Worm (Caenorhabditis elegans) whole organism, L1 larva: ENCODE results near the gene myrf-2.
A peak's percentile ranks its signal among the peaks of the same experiment; 100 is the strongest.

Source experiments
- C04F5.9 ChIP-seq: sonication (generic microtip); optimal IDR thresholded peaks from 2 replicates; lab custom pipeline; 2016; ENCODE audit warnings: missing genetic modification characterization, missing compliant biosample characterization
- aha-1 ChIP-seq: fragments of 150-350 bp; optimal IDR thresholded peaks from 2 replicates; lab custom pipeline; 2014; ENCODE audit warnings: missing biosample characterization, missing genetic modification characterization
- alr-1 ChIP-seq: fragments of 200-800 bp; sonication (Bioruptor generic); optimal IDR thresholded peaks from 2 replicates; lab custom pipeline; 2018; ENCODE audit warnings: borderline replicate concordance, mild to moderate bottlenecking, missing genetic modification characterization, missing compliant biosample characterization
- blmp-1 ChIP-seq: fragments of 150-350 bp; optimal IDR thresholded peaks from 2 replicates; lab custom pipeline; 2014; ENCODE audit warnings: missing biosample characterization, missing genetic modification characterization
- ceh-63 ChIP-seq: fragments of 200-800 bp; sonication (Bioruptor generic); optimal IDR thresholded peaks from 2 replicates; lab custom pipeline; 2018; ENCODE audit warnings: mild to moderate bottlenecking, missing genetic modification characterization, missing compliant biosample characterization
- ceh-8 ChIP-seq: fragments of 200-800 bp; sonication (Bioruptor generic); optimal IDR thresholded peaks from 2 replicates; lab custom pipeline; 2018; ENCODE audit warnings: mild to moderate bottlenecking, missing genetic modification characterization, moderate library complexity, missing compliant biosample characterization
- ceh-82 ChIP-seq, 3 experiments: fragments of 150-350 bp in 1 of 3; sonication (generic microtip) in 2 of 3; optimal IDR thresholded peaks; 2 replicates each; lab custom pipeline; 2014 to 2017; ENCODE audit warnings: missing biosample characterization in 3 of 3, missing genetic modification characterization in 3 of 3
- ceh-88 ChIP-seq: fragments of 200-800 bp; sonication (Bioruptor generic); IDR thresholded peaks from 2 replicates; pipeline ENCODE4 v1.3.6; 2022; ENCODE audit warnings: missing genetic modification characterization, missing compliant biosample characterization
- dpl-1 ChIP-seq, 3 experiments: fragments of 150-350 bp in 2 of 3; sonication (generic microtip) in 1 of 3; optimal IDR thresholded peaks; 2 replicates each; lab custom pipeline; 2014 to 2017; ENCODE audit warnings: missing biosample characterization in 3 of 3, missing genetic modification characterization in 3 of 3, missing genetic modification reagents in 3 of 3
- dsc-1 ChIP-seq: sonication (generic microtip); optimal IDR thresholded peaks from 2 replicates; lab custom pipeline; 2016; ENCODE audit warnings: mild to moderate bottlenecking, missing genetic modification characterization, missing compliant biosample characterization
- efl-1 ChIP-seq, 4 experiments: fragments of 150-350 bp; optimal IDR thresholded peaks in 3 of 4; peaks in 1 of 4; 1 replicate in 1 of 4; 2 replicates in 3 of 4; lab custom pipeline; 2014; ENCODE audit warnings: missing biosample characterization in 2 of 4, missing genetic modification characterization in 2 of 4, missing genetic modification reagents in 2 of 4
- egl-27 ChIP-seq, 2 experiments: fragments of 150-350 bp in 1 of 2; sonication (generic microtip); optimal IDR thresholded peaks; 3 replicates each; lab custom pipeline; 2017 to 2018; ENCODE audit warnings: missing biosample characterization in 2 of 2, missing genetic modification characterization in 2 of 2, missing genetic modification reagents in 2 of 2
- elt-3 ChIP-seq, 6 experiments: fragments of 150-350 bp in 1 of 6; sonication (generic microtip); optimal IDR thresholded peaks; 2 replicates each; lab custom pipeline; 2017 to 2018; ENCODE audit warnings: missing biosample characterization in 6 of 6, missing genetic modification characterization in 6 of 6, inconsistent platforms in 1 of 6
- fkh-10 ChIP-seq: sonication (generic microtip); optimal IDR thresholded peaks from 2 replicates; lab custom pipeline; 2017; ENCODE audit warnings: missing biosample characterization, missing genetic modification reagents, missing genetic modification characterization
- fkh-8 ChIP-seq: sonication (generic microtip); optimal IDR thresholded peaks from 2 replicates; lab custom pipeline; 2016; ENCODE audit warnings: mild to moderate bottlenecking, missing genetic modification characterization, missing compliant biosample characterization
- fos-1 ChIP-seq: fragments of 150-350 bp; optimal IDR thresholded peaks from 2 replicates; lab custom pipeline; 2014; ENCODE audit warnings: missing biosample characterization, missing genetic modification characterization
- grh-1 ChIP-seq: fragments of 200-800 bp; sonication (Bioruptor generic); IDR thresholded peaks from 2 replicates; pipeline ENCODE4 v1.3.6; 2022; ENCODE audit warnings: missing genetic modification reagents, missing genetic modification characterization, missing compliant biosample characterization
- hlh-4 ChIP-seq: sonication (generic microtip); optimal IDR thresholded peaks from 2 replicates; lab custom pipeline; 2016; ENCODE audit warnings: mild to moderate bottlenecking, missing genetic modification characterization, missing compliant biosample characterization
- irx-1 ChIP-seq: sonication (generic microtip); optimal IDR thresholded peaks from 2 replicates; lab custom pipeline; 2016; ENCODE audit warnings: missing genetic modification characterization, missing compliant biosample characterization
- isw-1 ChIP-seq: fragments of 200-800 bp; sonication (Bioruptor generic); IDR thresholded peaks from 2 replicates; pipeline ENCODE4 v1.3.6; 2022; ENCODE audit warnings: missing genetic modification characterization, missing compliant biosample characterization
- jun-1 ChIP-seq: fragments of 150-350 bp; optimal IDR thresholded peaks from 2 replicates; lab custom pipeline; 2014; ENCODE audit warnings: missing biosample characterization, missing genetic modification reagents, missing genetic modification characterization
- lin-13 ChIP-seq: fragments of 150-350 bp; optimal IDR thresholded peaks from 2 replicates; lab custom pipeline; 2014; ENCODE audit warnings: missing biosample characterization, missing genetic modification reagents, missing genetic modification characterization
- lin-14 ChIP-seq: fragments of 200-800 bp; sonication (Bioruptor generic); optimal IDR thresholded peaks from 2 replicates; lab custom pipeline; 2018; ENCODE audit warnings: mild to moderate bottlenecking, missing genetic modification characterization, moderate library complexity, missing compliant biosample characterization
- lin-15B ChIP-seq: fragments of 150-350 bp; sonication (generic microtip); optimal IDR thresholded peaks from 3 replicates; lab custom pipeline; 2014; ENCODE audit warnings: missing biosample characterization, missing genetic modification characterization
- lin-35 ChIP-seq, 2 experiments: fragments of 150-350 bp; optimal IDR thresholded peaks; 2 replicates each; lab custom pipeline; 2014; ENCODE audit warnings: missing biosample characterization in 2 of 2, missing genetic modification characterization in 2 of 2, missing genetic modification reagents in 2 of 2
- lir-3 ChIP-seq: sonication (generic microtip); optimal IDR thresholded peaks from 2 replicates; lab custom pipeline; 2016; ENCODE audit warnings: mild to moderate bottlenecking, missing genetic modification characterization, moderate library complexity, missing compliant biosample characterization; ENCODE audit not compliant: poor library complexity
- lsy-2 ChIP-seq, 2 experiments: fragments of 150-350 bp; optimal IDR thresholded peaks; 2 replicates each; lab custom pipeline; 2014; ENCODE audit warnings: missing biosample characterization in 2 of 2, missing genetic modification characterization in 2 of 2
- mep-1 ChIP-seq: fragments of 150-350 bp; optimal IDR thresholded peaks from 2 replicates; lab custom pipeline; 2014; ENCODE audit warnings: missing biosample characterization, missing genetic modification characterization
- nhr-11 ChIP-seq: fragments of 150-350 bp; optimal IDR thresholded peaks from 2 replicates; lab custom pipeline; 2014; ENCODE audit warnings: missing biosample characterization, missing genetic modification characterization
- nhr-12 ChIP-seq: sonication (generic microtip); optimal IDR thresholded peaks from 2 replicates; lab custom pipeline; 2017; ENCODE audit warnings: missing biosample characterization, missing genetic modification characterization
- nhr-19 ChIP-seq: fragments of 200-800 bp; sonication (Bioruptor generic); conservative IDR thresholded peaks from 2 replicates; pipeline ENCODE4 v1.3.6; 2022; ENCODE audit warnings: missing genetic modification characterization, missing compliant biosample characterization
- nhr-20 ChIP-seq: sonication (generic microtip); optimal IDR thresholded peaks from 2 replicates; lab custom pipeline; 2016; ENCODE audit warnings: mild to moderate bottlenecking, missing genetic modification characterization, missing compliant biosample characterization
- nhr-237 ChIP-seq: fragments of 150-350 bp; optimal IDR thresholded peaks from 2 replicates; lab custom pipeline; 2014; ENCODE audit warnings: missing biosample characterization, missing genetic modification characterization
- nhr-47 ChIP-seq: sonication (generic microtip); optimal IDR thresholded peaks from 2 replicates; lab custom pipeline; 2016; ENCODE audit warnings: mild to moderate bottlenecking, missing genetic modification characterization, moderate library complexity, missing compliant biosample characterization
- nhr-85 ChIP-seq: sonication (generic microtip); peaks from one replicate; lab custom pipeline; 2016; ENCODE audit warnings: missing genetic modification characterization, inconsistent platforms, missing compliant biosample characterization
- pag-3 ChIP-seq: sonication (generic microtip); optimal IDR thresholded peaks from 2 replicates; lab custom pipeline; 2017; ENCODE audit warnings: missing genetic modification characterization, mild to moderate bottlenecking, missing compliant biosample characterization, antibody characterized with exemption, borderline replicate concordance; ENCODE audit not compliant: insufficient read depth
- rnt-1 ChIP-seq: sonication (generic microtip); optimal IDR thresholded peaks from 2 replicates; lab custom pipeline; 2016; ENCODE audit warnings: mild to moderate bottlenecking, missing genetic modification characterization, moderate library complexity, missing compliant biosample characterization
- skn-1 ChIP-seq: fragments of 150-350 bp; optimal IDR thresholded peaks from 2 replicates; lab custom pipeline; 2014; ENCODE audit warnings: missing biosample characterization, missing genetic modification characterization
- snu-23 ChIP-seq: sonication (generic microtip); optimal IDR thresholded peaks from 2 replicates; lab custom pipeline; 2016; ENCODE audit warnings: missing genetic modification characterization, missing compliant biosample characterization
- sox-4 ChIP-seq: sonication (generic microtip); optimal IDR thresholded peaks from 2 replicates; lab custom pipeline; 2016; ENCODE audit warnings: missing genetic modification characterization, missing compliant biosample characterization
- sptf-1 ChIP-seq: fragments of 150-350 bp; optimal IDR thresholded peaks from 2 replicates; lab custom pipeline; 2014; ENCODE audit warnings: missing biosample characterization, missing genetic modification characterization
- swsn-7 ChIP-seq: sonication (generic microtip); optimal IDR thresholded peaks from 2 replicates; lab custom pipeline; 2016; ENCODE audit warnings: missing genetic modification characterization, missing compliant biosample characterization
- unc-86 ChIP-seq: sonication (generic microtip); optimal IDR thresholded peaks from 2 replicates; lab custom pipeline; 2016; ENCODE audit warnings: missing genetic modification characterization, missing compliant biosample characterization
- xbp-1 ChIP-seq: sonication (generic microtip); optimal IDR thresholded peaks from 2 replicates; lab custom pipeline; 2016; ENCODE audit warnings: missing genetic modification characterization, missing compliant biosample characterization
- ztf-11 ChIP-seq, 2 experiments: sonication (generic microtip); optimal IDR thresholded peaks; 2 replicates each; lab custom pipeline; 2016 to 2017; ENCODE audit warnings: missing genetic modification characterization in 2 of 2, missing biosample characterization in 1 of 2, missing compliant biosample characterization in 1 of 2

The myrf-2 gene

DNA sequence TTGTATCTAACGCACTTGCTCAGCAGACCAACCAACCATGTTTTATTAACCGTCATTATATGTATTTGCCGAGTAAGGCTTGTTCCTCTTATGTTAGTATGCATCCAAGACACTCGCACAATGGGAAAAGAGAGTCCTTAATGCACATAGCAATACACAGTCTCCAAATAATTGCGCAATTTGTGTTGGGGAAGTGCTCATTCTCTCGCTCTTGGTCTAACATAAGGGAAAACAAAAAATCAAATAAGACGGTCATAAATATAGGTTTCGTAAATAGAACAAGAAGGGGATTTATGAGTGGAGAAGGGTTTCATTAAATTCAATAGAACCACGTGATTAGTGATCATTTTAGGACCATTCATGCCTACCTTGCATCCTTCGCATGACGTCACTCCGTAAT lies 9.3 kb upstream of the myrf-2 start:
- TF ChIP-seq ceh-82 (tag; optimal IDR thresholded peaks at IDR 0.05; lab: Kevin White, UChicago) = no peak
- no peak for TF ChIP-seq skn-1
- TF ChIP-seq isw-1 (GFP tag; lab: Robert Waterston, UW) = no peak
- no peak for TF ChIP-seq dsc-1 (tag; lab: Kevin White, UChicago)
- no peak for TF ChIP-seq lsy-2 (tag; optimal IDR thresholded peaks at IDR 0.05; lab: Kevin White, UChicago)
- no peak for TF ChIP-seq C04F5.9 (tag; lab: Kevin White, UChicago)
- TF ChIP-seq nhr-20 (tag; lab: Kevin White, UChicago) = no peak
- no peak for TF ChIP-seq ceh-88 (GFP tag; lab: Robert Waterston, UW)
- no peak for TF ChIP-seq grh-1 (GFP tag; lab: Robert Waterston, UW)

DNA sequence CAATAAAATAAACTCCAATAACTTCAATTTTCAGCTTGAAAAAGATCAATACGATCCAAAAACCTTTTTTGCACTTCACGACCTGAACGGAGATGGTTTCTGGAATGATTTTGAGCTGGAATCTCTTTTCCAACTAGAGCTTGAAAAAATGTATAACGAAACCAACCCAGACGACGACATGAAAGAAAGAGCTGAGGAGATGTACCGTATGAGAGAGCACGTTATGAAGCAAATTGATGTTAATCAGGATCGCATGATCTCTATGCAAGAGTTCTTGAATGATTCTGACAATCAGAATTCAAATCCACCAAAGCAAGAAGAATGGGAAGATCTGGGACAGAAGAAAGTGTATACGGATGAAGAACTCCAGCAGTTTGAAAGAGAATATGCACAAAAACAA lies 5.0 kb upstream of the myrf-2 start:
- no peak for TF ChIP-seq efl-1 (optimal IDR thresholded peaks at IDR 0.05; lab: Kevin White, UChicago)
- TF ChIP-seq efl-1 (GFP tag; optimal IDR thresholded peaks at IDR 0.05 in 1 of 2; lab: Kevin White, UChicago) = peak in 1 of 2 experiments; percentile 74
- peak; percentile 18 for TF ChIP-seq nhr-85 (tag; lab: Kevin White, UChicago)
- TF ChIP-seq ceh-8 (GFP tag; lab: Kevin White, UChicago) = no peak

DNA sequence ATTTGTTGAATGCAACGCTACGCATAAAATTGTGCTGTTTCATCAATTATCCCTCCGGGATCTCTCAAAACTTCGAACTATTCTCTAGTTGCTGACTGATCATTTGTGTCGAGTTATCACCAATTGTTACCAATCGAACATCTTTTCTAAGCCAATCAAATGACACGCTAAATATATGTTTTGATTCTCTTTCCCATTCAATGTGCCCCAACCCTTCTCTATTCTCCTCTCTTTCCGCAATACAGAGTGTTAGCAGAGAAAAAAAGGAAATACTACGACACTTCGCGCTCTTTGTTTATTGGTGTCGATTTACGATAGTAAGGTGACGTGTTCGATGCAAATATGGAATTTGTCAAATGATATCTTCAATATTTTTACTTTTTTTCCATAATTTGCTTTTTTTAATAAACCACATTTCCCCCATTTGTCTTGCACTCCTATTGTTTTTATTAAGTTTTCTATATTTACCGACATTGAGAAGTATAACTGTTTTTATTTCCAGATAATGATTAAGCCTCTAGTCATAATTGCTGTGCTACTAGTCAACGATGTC lies 3.1 kb upstream of the myrf-2 start, which contains the start of gene nucb-1:
Gene nucb-1, plus strand, starts transcription at position 503 of the 553 bp plus-strand sequence.
- TF ChIP-seq lin-35 (GFP tag; optimal IDR thresholded peaks at IDR 0.05; lab: Kevin White, UChicago) = peak; percentile 64 to 86
- peak; percentile 55 for TF ChIP-seq lin-15B
- TF ChIP-seq jun-1 (tag; lab: Kevin White, UChicago) = peak; percentile 49
- TF ChIP-seq nhr-19 (GFP tag; lab: Robert Waterston, UW) = peak; percentile 74
- peak in 1 of 2 experiments; percentile 17 for TF ChIP-seq ztf-11 (tag; optimal IDR thresholded peaks at IDR 0.05; lab: Kevin White, UChicago)
- TF ChIP-seq ceh-88 (GFP tag; lab: Robert Waterston, UW) = no peak
- TF ChIP-seq mep-1 (tag; lab: Kevin White, UChicago) = peak; percentile 79
- TF ChIP-seq fos-1 (tag; lab: Kevin White, UChicago) = peak; percentile 79
- peak; percentile 77 to 92 for TF ChIP-seq lsy-2 (tag; optimal IDR thresholded peaks at IDR 0.05; lab: Kevin White, UChicago)
- TF ChIP-seq rnt-1 (tag; lab: Kevin White, UChicago) = peak; percentile 85
- peak; percentile 17 for TF ChIP-seq ceh-8 (GFP tag; lab: Kevin White, UChicago)
- no peak for TF ChIP-seq alr-1 (tag; lab: Kevin White, UChicago)
- no peak for TF ChIP-seq ceh-63 (GFP tag; lab: Kevin White, UChicago)
- no peak for TF ChIP-seq nhr-237 (tag; lab: Kevin White, UChicago)
- no peak for TF ChIP-seq aha-1 (tag; lab: Kevin White, UChicago)
- peak; percentile 93 for TF ChIP-seq nhr-20 (tag; lab: Kevin White, UChicago)
- TF ChIP-seq nhr-47 (tag; lab: Kevin White, UChicago) = peak; percentile 85
- peak; percentile 73 for TF ChIP-seq dsc-1 (tag; lab: Kevin White, UChicago)
- TF ChIP-seq sox-4 (tag; lab: Kevin White, UChicago) = peak; percentile 12
- peak; percentile 46 to 63 (median 57) for TF ChIP-seq dpl-1 (GFP tag; optimal IDR thresholded peaks at IDR 0.05; lab: Kevin White, UChicago)
- TF ChIP-seq xbp-1 = peak; percentile 98
- no peak for TF ChIP-seq nhr-12 (tag; lab: Kevin White, UChicago)
- peak; percentile 35 for TF ChIP-seq isw-1 (GFP tag; lab: Robert Waterston, UW)
- peak; percentile 84 for TF ChIP-seq blmp-1
- peak; percentile 16 for TF ChIP-seq irx-1 (tag; lab: Kevin White, UChicago)
- TF ChIP-seq lin-14 (GFP tag; lab: Kevin White, UChicago) = peak; percentile 92
- no peak for TF ChIP-seq sptf-1
- TF ChIP-seq elt-3 (tag; optimal IDR thresholded peaks at IDR 0.05; lab: Kevin White, UChicago) = peak in 4 of 6 experiments; percentile 11 to 79 (median 73)
- TF ChIP-seq hlh-4 (tag; lab: Kevin White, UChicago) = no peak
- no peak for TF ChIP-seq pag-3
- TF ChIP-seq fkh-8 (tag; lab: Kevin White, UChicago) = peak; percentile 54
- TF ChIP-seq egl-27 (tag; optimal IDR thresholded peaks at IDR 0.05; lab: Kevin White, UChicago) = peak; percentile 35 to 45
- TF ChIP-seq fkh-10 (GFP tag; lab: Kevin White, UChicago) = peak; percentile 26
- peak; percentile 30 for TF ChIP-seq unc-86 (tag; lab: Kevin White, UChicago)
- peak; percentile 83 for TF ChIP-seq swsn-7
- TF ChIP-seq nhr-11 (tag; lab: Kevin White, UChicago) = peak; percentile 2
- peak; percentile 92 for TF ChIP-seq snu-23 (GFP tag; lab: Kevin White, UChicago)
- TF ChIP-seq efl-1 (optimal IDR thresholded peaks at IDR 0.05; lab: Kevin White, UChicago) = peak; percentile 71 to 75
- peak; percentile 27 to 96 for TF ChIP-seq efl-1 (GFP tag; optimal IDR thresholded peaks at IDR 0.05 in 1 of 2; lab: Kevin White, UChicago)
- TF ChIP-seq lir-3 (tag; lab: Kevin White, UChicago) = peak; percentile 32
- TF ChIP-seq lin-13 = peak; percentile 64
